Fruit fly (Drosophila melanogaster): ENCODE measurements around the gene CG33673.
A peak's percentile ranks its signal among the peaks of the same experiment; 100 is the strongest.

The CG33673 gene

dm6 chr2L:1989278-1989918 is 42.9 kb upstream of the CG33673 start (continued):
- no peak for TF ChIP-seq acj6 (GFP tag; optimal IDR thresholded peaks at IDR 0.05)
- TF ChIP-seq dac (GFP tag; optimal IDR thresholded peaks at IDR 0.05), result no peak
- no peak for TF ChIP-seq CG10631 (GFP tag; optimal IDR thresholded peaks at IDR 0.05)
- peak; percentile 90 for TF ChIP-seq Sox14 (GFP tag; optimal IDR thresholded peaks at IDR 0.05)
- TF ChIP-seq eg (GFP tag; IDR thresholded peaks at IDR 0.05), result no peak
- no peak for TF ChIP-seq CG11902 (GFP tag; optimal IDR thresholded peaks at IDR 0.05)
- TF ChIP-seq Met (GFP tag; optimal IDR thresholded peaks at IDR 0.05), result peak; percentile 37
- TF ChIP-seq OdsH (GFP tag; optimal IDR thresholded peaks at IDR 0.05), result no peak
- TF ChIP-seq CG11762 (GFP tag; optimal IDR thresholded peaks at IDR 0.05; ENCODE audit: insufficient read depth), result no peak
- peak; percentile 26 for TF ChIP-seq CG31627 (GFP tag; optimal IDR thresholded peaks at IDR 0.05)
- no peak for TF ChIP-seq CG1621 (tag; optimal IDR thresholded peaks at IDR 0.05)

- peak; percentile 63 for TF ChIP-seq svp (GFP tag)
- TF ChIP-seq CG11902 (GFP tag; optimal IDR thresholded peaks at IDR 0.05), result no peak
- no peak for TF ChIP-seq esn (GFP tag; optimal IDR thresholded peaks at IDR 0.05)
- peak; percentile 28 for TF ChIP-seq Eip78C (GFP tag)
- peak; percentile 3 for TF ChIP-seq CG3919 (GFP tag; optimal IDR thresholded peaks at IDR 0.05)
- TF ChIP-seq Gug (GFP tag; IDR thresholded peaks at IDR 0.05), result no peak
Observed at dm6 chr2L:1988192-1988561, 41.6 kb upstream of the CG33673 start, which contains the start of gene Npc2a. TSS of gene Npc2a (plus strand) at chr2L:1988290.

- TF ChIP-seq CG3919 (GFP tag; optimal IDR thresholded peaks at IDR 0.05) (no peak), Hr39 (GFP tag; optimal IDR thresholded peaks at IDR 0.05) (peak; percentile 64), CG31627 (GFP tag; optimal IDR thresholded peaks at IDR 0.05) (peak; percentile 1), spab (GFP tag; optimal IDR thresholded peaks at IDR 0.05) (no peak), Ets21C (GFP tag; optimal IDR thresholded peaks at IDR 0.05) (peak; percentile 33), pdm3 (GFP tag; optimal IDR thresholded peaks at IDR 0.05) (peak; percentile 45), CG10631 (GFP tag; optimal IDR thresholded peaks at IDR 0.05) (peak; percentile 17), Eip75B (GFP tag; optimal IDR thresholded peaks at IDR 0.05) (no peak), Sox14 (GFP tag; optimal IDR thresholded peaks at IDR 0.05) (peak; percentile 64), CG6163 (GFP tag; IDR thresholded peaks at IDR 0.05) (peak; percentile 19; the same call in 2 of the 3 replicates), dsx (GFP tag; optimal IDR thresholded peaks at IDR 0.05; ENCODE audit: poor library complexity, severe bottlenecking) (peak; percentile 22), Lpt (GFP tag; optimal IDR thresholded peaks at IDR 0.05) (no peak), OdsH (GFP tag; optimal IDR thresholded peaks at IDR 0.05) (peak; percentile 45), svp (GFP tag) (peak; percentile 91), salr (GFP tag; optimal IDR thresholded peaks at IDR 0.05) (peak in 1 of 2 experiments; percentile 36), Hr38 (GFP tag; optimal IDR thresholded peaks at IDR 0.05) (no peak), Met (GFP tag; optimal IDR thresholded peaks at IDR 0.05) (peak; percentile 47), Eip93F (GFP tag; optimal IDR thresholded peaks at IDR 0.05) (peak; percentile 38), CG6854 (GFP tag; optimal IDR thresholded peaks at IDR 0.05) (no peak), esn (GFP tag; optimal IDR thresholded peaks at IDR 0.05) (peak; percentile 4), Smox (GFP tag; optimal IDR thresholded peaks at IDR 0.05) (no peak), achi (GFP tag; optimal IDR thresholded peaks at IDR 0.05) (peak; percentile 31), ss (GFP tag; optimal IDR thresholded peaks at IDR 0.05) (peak in 1 of 2 experiments; percentile 22), Sox15 (GFP tag; optimal IDR thresholded peaks at IDR 0.05) (no peak), CG9139 (GFP tag; optimal IDR thresholded peaks at IDR 0.05) (peak; percentile 28), Eip78C (GFP tag) (peak; percentile 56), CG32006 (GFP tag; optimal IDR thresholded peaks at IDR 0.05) (peak; percentile 1), CG6792 (GFP tag; optimal IDR thresholded peaks at IDR 0.05) (no peak)
Observed at dm6 chr2L:1987434-1988191, 41.1 kb upstream of the CG33673 start, which contains the start of gene Got2. TSS of gene Got2 (minus strand) at chr2L:1987758.

Data from whole organism, prepupa.